Worm (Caenorhabditis elegans) whole organism, L1 larva: Measurements from ENCODE around the gene srt-73.

Experiments
- C04F5.9 ChIP-seq: sonication (generic microtip); optimal IDR thresholded peaks from 2 replicates; lab custom pipeline; 2016; ENCODE audit warnings: missing genetic modification characterization, missing compliant biosample characterization
- C16A3.4 ChIP-seq: fragments of 150-350 bp; optimal IDR thresholded peaks from 2 replicates; lab custom pipeline; 2014; ENCODE audit warnings: missing biosample characterization, missing genetic modification characterization
- F16B12.6 ChIP-seq: fragments of 150-350 bp; optimal IDR thresholded peaks from 2 replicates; lab custom pipeline; 2014; ENCODE audit warnings: missing biosample characterization, missing genetic modification characterization
- Y116A8C.19 ChIP-seq: sonication (generic microtip); optimal IDR thresholded peaks from 2 replicates; lab custom pipeline; 2016; ENCODE audit warnings: missing compliant biosample characterization, missing genetic modification characterization, borderline replicate concordance
- aha-1 ChIP-seq: fragments of 150-350 bp; optimal IDR thresholded peaks from 2 replicates; lab custom pipeline; 2014; ENCODE audit warnings: missing biosample characterization, missing genetic modification characterization
- alr-1 ChIP-seq: fragments of 200-800 bp; sonication (Bioruptor generic); optimal IDR thresholded peaks from 2 replicates; lab custom pipeline; 2018; ENCODE audit warnings: borderline replicate concordance, mild to moderate bottlenecking, missing genetic modification characterization, missing compliant biosample characterization
- aly-2 ChIP-seq: fragments of 150-350 bp; optimal IDR thresholded peaks from 2 replicates; lab custom pipeline; 2014; ENCODE audit warnings: missing biosample characterization, missing genetic modification characterization
- blmp-1 ChIP-seq: fragments of 150-350 bp; optimal IDR thresholded peaks from 2 replicates; lab custom pipeline; 2014; ENCODE audit warnings: missing biosample characterization, missing genetic modification characterization
- ceh-82 ChIP-seq, 3 experiments: fragments of 150-350 bp in 1 of 3; sonication (generic microtip) in 2 of 3; optimal IDR thresholded peaks; 2 replicates each; lab custom pipeline; 2014 to 2017; ENCODE audit warnings: missing biosample characterization in 3 of 3, missing genetic modification characterization in 3 of 3
- ces-1 ChIP-seq: fragments of 150-350 bp; optimal IDR thresholded peaks from 2 replicates; lab custom pipeline; 2014; ENCODE audit warnings: missing biosample characterization, missing genetic modification reagents, missing genetic modification characterization
- dpl-1 ChIP-seq, 3 experiments: fragments of 150-350 bp in 2 of 3; sonication (generic microtip) in 1 of 3; optimal IDR thresholded peaks; 2 replicates each; lab custom pipeline; 2014 to 2017; ENCODE audit warnings: missing biosample characterization in 3 of 3, missing genetic modification characterization in 3 of 3, missing genetic modification reagents in 3 of 3
- dsc-1 ChIP-seq: sonication (generic microtip); optimal IDR thresholded peaks from 2 replicates; lab custom pipeline; 2016; ENCODE audit warnings: mild to moderate bottlenecking, missing genetic modification characterization, missing compliant biosample characterization
- efl-3 ChIP-seq: fragments of 200-800 bp; sonication (Bioruptor generic); optimal IDR thresholded peaks from 2 replicates; lab custom pipeline; 2018; ENCODE audit warnings: mild to moderate bottlenecking, missing genetic modification characterization, missing compliant biosample characterization
- egl-13 ChIP-seq: sonication (generic microtip); optimal IDR thresholded peaks from 2 replicates; lab custom pipeline; 2016; ENCODE audit warnings: missing genotype, missing genetic modification reagents, missing genetic modification characterization, missing compliant biosample characterization
- elt-3 ChIP-seq, 6 experiments: fragments of 150-350 bp in 1 of 6; sonication (generic microtip); optimal IDR thresholded peaks; 2 replicates each; lab custom pipeline; 2017 to 2018; ENCODE audit warnings: missing biosample characterization in 6 of 6, missing genetic modification characterization in 6 of 6, inconsistent platforms in 1 of 6
- ets-5 ChIP-seq: fragments of 200-800 bp; sonication (Bioruptor generic); IDR thresholded peaks from 2 replicates; pipeline ENCODE4 v1.3.6; 2022; ENCODE audit warnings: missing genetic modification characterization, missing compliant biosample characterization
- fkh-4 ChIP-seq: sonication (generic microtip); optimal IDR thresholded peaks from 2 replicates; lab custom pipeline; 2016; ENCODE audit warnings: missing compliant biosample characterization, missing genetic modification characterization, borderline replicate concordance
- fkh-8 ChIP-seq: sonication (generic microtip); optimal IDR thresholded peaks from 2 replicates; lab custom pipeline; 2016; ENCODE audit warnings: mild to moderate bottlenecking, missing genetic modification characterization, missing compliant biosample characterization
- fos-1 ChIP-seq: fragments of 150-350 bp; optimal IDR thresholded peaks from 2 replicates; lab custom pipeline; 2014; ENCODE audit warnings: missing biosample characterization, missing genetic modification characterization
- grh-1 ChIP-seq: fragments of 200-800 bp; sonication (Bioruptor generic); IDR thresholded peaks from 2 replicates; pipeline ENCODE4 v1.3.6; 2022; ENCODE audit warnings: missing genetic modification reagents, missing genetic modification characterization, missing compliant biosample characterization
- hpl-2 ChIP-seq: fragments of 150-350 bp; optimal IDR thresholded peaks from 2 replicates; lab custom pipeline; 2014; ENCODE audit warnings: missing biosample characterization, missing genetic modification reagents, missing genetic modification characterization
- lin-13 ChIP-seq: fragments of 150-350 bp; optimal IDR thresholded peaks from 2 replicates; lab custom pipeline; 2014; ENCODE audit warnings: missing biosample characterization, missing genetic modification reagents, missing genetic modification characterization
- lin-14 ChIP-seq: fragments of 200-800 bp; sonication (Bioruptor generic); optimal IDR thresholded peaks from 2 replicates; lab custom pipeline; 2018; ENCODE audit warnings: mild to moderate bottlenecking, missing genetic modification characterization, moderate library complexity, missing compliant biosample characterization
- lin-15B ChIP-seq: fragments of 150-350 bp; sonication (generic microtip); optimal IDR thresholded peaks from 3 replicates; lab custom pipeline; 2014; ENCODE audit warnings: missing biosample characterization, missing genetic modification characterization
- lin-35 ChIP-seq, 2 experiments: fragments of 150-350 bp; optimal IDR thresholded peaks; 2 replicates each; lab custom pipeline; 2014; ENCODE audit warnings: missing biosample characterization in 2 of 2, missing genetic modification characterization in 2 of 2, missing genetic modification reagents in 2 of 2
- lir-3 ChIP-seq: sonication (generic microtip); optimal IDR thresholded peaks from 2 replicates; lab custom pipeline; 2016; ENCODE audit warnings: mild to moderate bottlenecking, missing genetic modification characterization, moderate library complexity, missing compliant biosample characterization; ENCODE audit not compliant: poor library complexity
- mdl-1 ChIP-seq, 2 experiments: fragments of 150-350 bp; optimal IDR thresholded peaks; 2 replicates each; lab custom pipeline; 2014 to 2017; ENCODE audit warnings: missing biosample characterization in 2 of 2, missing genetic modification characterization in 2 of 2, inconsistent platforms in 1 of 2
- mef-2 ChIP-seq: fragments of 150-350 bp; optimal IDR thresholded peaks from 2 replicates; lab custom pipeline; 2014; ENCODE audit warnings: missing biosample characterization, missing genetic modification characterization
- nhr-11 ChIP-seq: fragments of 150-350 bp; optimal IDR thresholded peaks from 2 replicates; lab custom pipeline; 2014; ENCODE audit warnings: missing biosample characterization, missing genetic modification characterization
- nhr-12 ChIP-seq: sonication (generic microtip); optimal IDR thresholded peaks from 2 replicates; lab custom pipeline; 2017; ENCODE audit warnings: missing biosample characterization, missing genetic modification characterization
- nhr-19 ChIP-seq: fragments of 200-800 bp; sonication (Bioruptor generic); conservative IDR thresholded peaks from 2 replicates; pipeline ENCODE4 v1.3.6; 2022; ENCODE audit warnings: missing genetic modification characterization, missing compliant biosample characterization
- nhr-20 ChIP-seq: sonication (generic microtip); optimal IDR thresholded peaks from 2 replicates; lab custom pipeline; 2016; ENCODE audit warnings: mild to moderate bottlenecking, missing genetic modification characterization, missing compliant biosample characterization
- nhr-77 ChIP-seq: fragments of 150-350 bp; optimal IDR thresholded peaks from 2 replicates; lab custom pipeline; 2014; ENCODE audit warnings: missing biosample characterization, missing genetic modification characterization
- nhr-84 ChIP-seq: sonication (generic microtip); optimal IDR thresholded peaks from 2 replicates; lab custom pipeline; 2017; ENCODE audit warnings: missing biosample characterization, missing genetic modification characterization
- nhr-85 ChIP-seq: sonication (generic microtip); peaks from one replicate; lab custom pipeline; 2016; ENCODE audit warnings: missing genetic modification characterization, inconsistent platforms, missing compliant biosample characterization
- pag-3 ChIP-seq: sonication (generic microtip); optimal IDR thresholded peaks from 2 replicates; lab custom pipeline; 2017; ENCODE audit warnings: missing genetic modification characterization, mild to moderate bottlenecking, missing compliant biosample characterization, antibody characterized with exemption, borderline replicate concordance; ENCODE audit not compliant: insufficient read depth
- pax-3 ChIP-seq: fragments of 200-800 bp; sonication (Bioruptor generic); optimal IDR thresholded peaks from 2 replicates; lab custom pipeline; 2018; ENCODE audit warnings: mild to moderate bottlenecking, missing genetic modification characterization, moderate library complexity, missing compliant biosample characterization
- skn-1 ChIP-seq: fragments of 150-350 bp; optimal IDR thresholded peaks from 2 replicates; lab custom pipeline; 2014; ENCODE audit warnings: missing biosample characterization, missing genetic modification characterization
- snpc-4 ChIP-seq: fragments of 150-350 bp; optimal IDR thresholded peaks from 2 replicates; lab custom pipeline; 2014; ENCODE audit warnings: missing biosample characterization, missing genetic modification characterization
- sox-4 ChIP-seq: sonication (generic microtip); optimal IDR thresholded peaks from 2 replicates; lab custom pipeline; 2016; ENCODE audit warnings: missing genetic modification characterization, missing compliant biosample characterization
- sup-37 ChIP-seq: fragments of 200-800 bp; sonication (Bioruptor generic); optimal IDR thresholded peaks from 2 replicates; lab custom pipeline; 2018; ENCODE audit warnings: mild to moderate bottlenecking, missing genetic modification characterization, missing compliant biosample characterization
- swsn-7 ChIP-seq: sonication (generic microtip); optimal IDR thresholded peaks from 2 replicates; lab custom pipeline; 2016; ENCODE audit warnings: missing genetic modification characterization, missing compliant biosample characterization
- tbx-2 ChIP-seq: sonication (generic microtip); optimal IDR thresholded peaks from 2 replicates; lab custom pipeline; 2016; ENCODE audit warnings: missing genetic modification characterization, missing compliant biosample characterization
- tlp-1 ChIP-seq: fragments of 150-350 bp; optimal IDR thresholded peaks from 2 replicates; lab custom pipeline; 2014; ENCODE audit warnings: missing biosample characterization, missing genetic modification characterization
- unc-130 ChIP-seq: fragments of 150-350 bp; optimal IDR thresholded peaks from 2 replicates; lab custom pipeline; 2017; ENCODE audit warnings: missing biosample characterization, missing genetic modification characterization, inconsistent platforms
- unc-62 ChIP-seq: fragments of 150-350 bp; optimal IDR thresholded peaks from 2 replicates; lab custom pipeline; 2014; ENCODE audit warnings: missing biosample characterization, missing genetic modification reagents, missing genetic modification characterization
- unc-86 ChIP-seq: sonication (generic microtip); optimal IDR thresholded peaks from 2 replicates; lab custom pipeline; 2016; ENCODE audit warnings: missing genetic modification characterization, missing compliant biosample characterization
- unc-98 ChIP-seq: fragments of 200-800 bp; sonication (Bioruptor generic); IDR thresholded peaks from 2 replicates; pipeline ENCODE4 v1.3.6; 2022; ENCODE audit warnings: missing genetic modification characterization, missing compliant biosample characterization
- vab-15 ChIP-seq: sonication (generic microtip); optimal IDR thresholded peaks from 2 replicates; lab custom pipeline; 2017; ENCODE audit warnings: missing genotype, mild to moderate bottlenecking, missing genetic modification characterization, missing compliant biosample characterization
- xbp-1 ChIP-seq: sonication (generic microtip); optimal IDR thresholded peaks from 2 replicates; lab custom pipeline; 2016; ENCODE audit warnings: missing genetic modification characterization, missing compliant biosample characterization
- zag-1 ChIP-seq: fragments of 150-350 bp; optimal IDR thresholded peaks from 2 replicates; lab custom pipeline; 2014; ENCODE audit warnings: missing biosample characterization, missing genetic modification characterization
- zip-4 ChIP-seq: fragments of 200-800 bp; sonication (Bioruptor generic); optimal IDR thresholded peaks from 2 replicates; lab custom pipeline; 2018; ENCODE audit warnings: mild to moderate bottlenecking, missing genetic modification characterization, moderate library complexity, missing compliant biosample characterization
- ztf-11 ChIP-seq, 2 experiments: sonication (generic microtip); optimal IDR thresholded peaks; 2 replicates each; lab custom pipeline; 2016 to 2017; ENCODE audit warnings: missing genetic modification characterization in 2 of 2, missing biosample characterization in 1 of 2, missing compliant biosample characterization in 1 of 2

srt-73 gene

DNA sequence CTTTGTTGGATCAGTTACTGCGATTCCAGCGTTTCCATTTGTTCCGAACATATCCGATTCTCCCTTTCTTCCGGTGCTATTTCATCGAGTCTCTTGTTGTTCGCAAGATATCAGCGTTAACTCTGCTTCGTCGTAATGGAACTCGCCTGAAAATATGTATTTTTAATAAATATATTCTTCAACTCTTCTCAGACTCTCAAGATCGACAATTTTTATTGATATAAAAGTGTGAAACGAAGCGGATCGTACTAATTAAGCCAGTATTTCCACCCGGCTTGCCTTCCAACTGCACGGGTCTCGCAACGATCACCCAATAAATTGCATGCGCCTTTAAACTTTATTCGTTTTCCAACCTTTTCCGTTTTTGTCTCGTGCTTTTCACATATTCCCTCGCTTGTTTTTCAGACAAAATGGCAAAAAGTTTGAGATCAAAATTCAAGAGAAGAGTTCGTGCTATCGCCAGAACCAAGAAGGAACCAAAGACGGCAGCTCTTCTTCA is 44.9 kb downstream of the srt-73 start, which contains the start of the genes xpo-3 and C49H3.3:
Gene xpo-3, minus strand, starts transcription at position 51 of the 499 bp plus-strand sequence.
Gene C49H3.3, plus strand, starts transcription at position 369 of the 499 bp plus-strand sequence.
- peak in 1 of 3 experiments; percentile 11 for TF ChIP-seq ceh-82 (tag; optimal IDR thresholded peaks at IDR 0.05; lab: Kevin White, UChicago)
- TF ChIP-seq mef-2: no peak
- TF ChIP-seq alr-1 (tag; lab: Kevin White, UChicago): no peak
- TF ChIP-seq unc-86: no peak
- no peak for TF ChIP-seq fos-1 (tag; lab: Kevin White, UChicago)
- no peak for TF ChIP-seq efl-3 (GFP tag; lab: Kevin White, UChicago)
- no peak for TF ChIP-seq pax-3 (tag; lab: Kevin White, UChicago)
- peak; percentile 44 to 74 for TF ChIP-seq lin-35 (GFP tag; optimal IDR thresholded peaks at IDR 0.05; lab: Kevin White, UChicago)
- TF ChIP-seq snpc-4 (tag; lab: Kevin White, UChicago): no peak
- peak; percentile 32 for TF ChIP-seq blmp-1
- no peak for TF ChIP-seq lin-15B (tag; lab: Kevin White, UChicago)
- TF ChIP-seq nhr-20 (tag; lab: Kevin White, UChicago): no peak
- TF ChIP-seq lir-3 (tag; lab: Kevin White, UChicago): no peak
- TF ChIP-seq nhr-85 (tag; lab: Kevin White, UChicago): no peak
- no peak for TF ChIP-seq lin-13 (GFP tag; lab: Kevin White, UChicago)
- TF ChIP-seq fkh-4 (tag; lab: Kevin White, UChicago): no peak
- TF ChIP-seq grh-1: no peak
- no peak for TF ChIP-seq nhr-84
- no peak for TF ChIP-seq unc-98 (GFP tag; lab: Robert Waterston, UW)
- no peak for TF ChIP-seq ets-5 (GFP tag; lab: Robert Waterston, UW)
- peak; percentile 2 for TF ChIP-seq skn-1 (tag; lab: Kevin White, UChicago)
- no peak for TF ChIP-seq nhr-11 (tag; lab: Kevin White, UChicago)
- TF ChIP-seq nhr-19 (GFP tag; lab: Robert Waterston, UW): no peak
- TF ChIP-seq unc-62: no peak
- TF ChIP-seq sup-37 (GFP tag; lab: Kevin White, UChicago): no peak
- peak; percentile 9 for TF ChIP-seq unc-130 (tag; lab: Kevin White, UChicago)
- TF ChIP-seq dsc-1: no peak
- peak; percentile 34 for TF ChIP-seq xbp-1
- no peak for TF ChIP-seq zip-4 (GFP tag; lab: Kevin White, UChicago)
- TF ChIP-seq elt-3 (tag; optimal IDR thresholded peaks at IDR 0.05; lab: Kevin White, UChicago): no peak
- peak; percentile 29 for TF ChIP-seq F16B12.6
- TF ChIP-seq sox-4 (tag; lab: Kevin White, UChicago): no peak
- TF ChIP-seq nhr-77 (tag; lab: Kevin White, UChicago): no peak
- no peak for TF ChIP-seq ces-1 (GFP tag; lab: Kevin White, UChicago)
- TF ChIP-seq ztf-11 (tag; optimal IDR thresholded peaks at IDR 0.05; lab: Kevin White, UChicago): no peak
- TF ChIP-seq mdl-1 (tag; optimal IDR thresholded peaks at IDR 0.05; lab: Kevin White, UChicago): peak in 1 of 2 experiments; percentile 6
- TF ChIP-seq hpl-2: no peak
- TF ChIP-seq Y116A8C.19 (tag; lab: Kevin White, UChicago): no peak
- TF ChIP-seq aha-1 (tag; lab: Kevin White, UChicago): no peak
- TF ChIP-seq swsn-7 (tag; lab: Kevin White, UChicago): no peak
- TF ChIP-seq fkh-8 (tag; lab: Kevin White, UChicago): no peak
- TF ChIP-seq C16A3.4 (tag; lab: Kevin White, UChicago): peak; percentile 32
- no peak for TF ChIP-seq nhr-12 (tag; lab: Kevin White, UChicago)
- TF ChIP-seq tbx-2 (tag; lab: Kevin White, UChicago): peak; percentile 14
- TF ChIP-seq egl-13 (tag; lab: Kevin White, UChicago): no peak
- TF ChIP-seq tlp-1: no peak
- TF ChIP-seq vab-15 (tag; lab: Kevin White, UChicago): peak; percentile 54
- no peak for TF ChIP-seq aly-2 (tag; lab: Kevin White, UChicago)
- TF ChIP-seq dpl-1 (GFP tag; optimal IDR thresholded peaks at IDR 0.05; lab: Kevin White, UChicago): peak; percentile 23 to 57 (median 24)
- TF ChIP-seq pag-3: no peak
- TF ChIP-seq C04F5.9 (tag; lab: Kevin White, UChicago): no peak
- no peak for TF ChIP-seq lin-14
- TF ChIP-seq zag-1 (tag; lab: Kevin White, UChicago): no peak
